Fruit fly (Drosophila melanogaster): Measurements from ENCODE around the gene tal-AA.

The tal-AA gene

DNA sequence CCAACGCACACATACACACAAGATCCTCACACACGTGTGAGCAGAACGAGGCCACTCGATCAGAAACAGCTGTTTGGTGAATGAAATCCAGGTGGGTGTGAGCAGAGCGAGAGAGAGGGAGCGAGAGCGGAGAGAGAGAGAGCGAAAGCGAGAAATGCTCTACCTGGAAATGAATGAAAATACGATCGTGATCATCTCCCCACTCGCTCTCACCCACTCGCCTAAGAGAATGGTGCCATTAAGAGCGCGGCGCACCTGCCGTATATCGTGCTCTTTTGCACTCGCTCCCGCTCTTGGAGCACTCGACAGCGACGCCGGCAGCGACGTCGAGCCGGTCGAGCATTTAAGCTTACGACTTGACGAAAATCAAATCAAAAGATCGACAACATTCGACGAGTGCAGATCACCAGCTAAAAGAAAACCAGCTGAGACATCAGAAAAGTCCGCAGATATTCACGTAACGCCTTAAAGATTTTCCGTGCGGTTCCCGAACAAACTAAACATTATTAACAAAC is at the start of gene tal-AA, which contains the start of the genes tal-1A, tal-2A and tal-3A (continued):
- TF ChIP-seq CG7987 (GFP tag; optimal IDR thresholded peaks at IDR 0.05) (no peak), CG9876 (GFP tag; optimal IDR thresholded peaks at IDR 0.05) (no peak), CG1792 (GFP tag; optimal IDR thresholded peaks at IDR 0.05) (no peak), CG7786 (GFP tag; optimal IDR thresholded peaks at IDR 0.05) (no peak), Lpt (GFP tag; optimal IDR thresholded peaks at IDR 0.05) (no peak), emc (GFP tag; optimal IDR thresholded peaks at IDR 0.05) (no peak), CG13424 (tag; optimal IDR thresholded peaks at IDR 0.05) (no peak), wor (GFP tag; IDR thresholded peaks at IDR 0.05) (no peak), hb (GFP tag; IDR thresholded peaks at IDR 0.05; ENCODE audit: partially characterized antibody) (no peak), Scr (GFP tag; IDR thresholded peaks at IDR 0.05; ENCODE audit: partially characterized antibody) (peak; percentile 49; the same call in 1 of the 2 replicates), sqz (GFP tag; optimal IDR thresholded peaks at IDR 0.05) (peak; percentile 58), CG12299 (tag; optimal IDR thresholded peaks at IDR 0.05) (peak; percentile 19), ewg (GFP tag; optimal IDR thresholded peaks at IDR 0.05) (no peak), Dll (GFP tag; IDR thresholded peaks at IDR 0.05; ENCODE audit: partially characterized antibody) (peak; percentile 74), ttk (GFP tag; IDR thresholded peaks at IDR 0.05) (no peak), Bteb2 (GFP tag; optimal IDR thresholded peaks at IDR 0.05) (no peak), CG17912 (GFP tag; optimal IDR thresholded peaks at IDR 0.05) (no peak), CG31365 (tag; optimal IDR thresholded peaks at IDR 0.05) (peak; percentile 38), Stat92E (GFP tag; optimal IDR thresholded peaks at IDR 0.05) (peak in 1 of 3 experiments; percentile 57), bab2 (GFP tag; optimal IDR thresholded peaks at IDR 0.05) (no peak), Atf-2 (GFP tag; optimal IDR thresholded peaks at IDR 0.05) (no peak), CG11247 (GFP tag; IDR thresholded peaks at IDR 0.05) (no peak), row (GFP tag; IDR thresholded peaks at IDR 0.05) (peak; percentile 15; the same call in 1 of the 3 replicates), CG11695 (GFP tag; IDR thresholded peaks at IDR 0.05) (no peak), cas (GFP tag; IDR thresholded peaks at IDR 0.05) (no peak), tna (GFP tag; IDR thresholded peaks at IDR 0.05; ENCODE audit: partially characterized antibody) (no peak), Usf (GFP tag; optimal IDR thresholded peaks at IDR 0.05) (no peak), CG10979 (tag; optimal IDR thresholded peaks at IDR 0.05) (no peak), tin (GFP tag; optimal IDR thresholded peaks at IDR 0.05) (no peak), Asciz (GFP tag; optimal IDR thresholded peaks at IDR 0.05) (no peak), CG11085 (GFP tag; IDR thresholded peaks at IDR 0.05) (no peak), CG4360 (GFP tag; IDR thresholded peaks at IDR 0.05) (peak; percentile 29), chn (GFP tag; optimal IDR thresholded peaks at IDR 0.05) (no peak), oc (tag; optimal IDR thresholded peaks at IDR 0.05) (peak; percentile 26), btn (GFP tag; optimal IDR thresholded peaks at IDR 0.05) (no peak), CG17568 (GFP tag; optimal IDR thresholded peaks at IDR 0.05) (no peak), CG11723 (GFP tag; optimal IDR thresholded peaks at IDR 0.05) (no peak), bcd (GFP tag; optimal IDR thresholded peaks at IDR 0.05) (no peak), CG30431 (GFP tag; optimal IDR thresholded peaks at IDR 0.05) (no peak), Doc3 (GFP tag; IDR thresholded peaks at IDR 0.05; ENCODE audit: partially characterized antibody) (0 out of 3 replicates have a peak, but pooled peaks have one; percentile 53), CG6683 (GFP tag; optimal IDR thresholded peaks at IDR 0.05) (no peak), pan (optimal IDR thresholded peaks at IDR 0.05) (no peak), pan (GFP tag; optimal IDR thresholded peaks at IDR 0.05 in 1 of 2, IDR thresholded peaks at IDR 0.05 in 1 of 2) (peak in 1 of 2 experiments; percentile 39), CG2202 (tag; optimal IDR thresholded peaks at IDR 0.05) (no peak), al (GFP tag; IDR thresholded peaks at IDR 0.05) (no peak), Sry-δ (GFP tag; optimal IDR thresholded peaks at IDR 0.05) (no peak), run (tag; optimal IDR thresholded peaks at IDR 0.05) (no peak), CG1233 (GFP tag; optimal IDR thresholded peaks at IDR 0.05) (no peak), CG3281 (GFP tag; optimal IDR thresholded peaks at IDR 0.05) (no peak), bowl (GFP tag; IDR thresholded peaks at IDR 0.05) (peak; percentile 59; the same call in 1 of the 2 replicates), ind (GFP tag; optimal IDR thresholded peaks at IDR 0.05) (no peak)
